Worm (Caenorhabditis elegans) whole organism, L1 larva: ENCODE measurements around the gene F16F9.1.

ENCODE experiments used
- dsc-1 ChIP-seq: sonication (generic microtip); optimal IDR thresholded peaks from 2 replicates; lab custom pipeline; 2016; ENCODE audit warnings: mild to moderate bottlenecking, missing genetic modification characterization, missing compliant biosample characterization
- elt-2 ChIP-seq: sonication (generic microtip); optimal IDR thresholded peaks from 2 replicates; lab custom pipeline; 2016; ENCODE audit warnings: missing genetic modification characterization, mild to moderate bottlenecking, inconsistent platforms, missing compliant biosample characterization, missing genetic modification reagents
- elt-3 ChIP-seq, 6 experiments: fragments of 150-350 bp in 1 of 6; sonication (generic microtip); optimal IDR thresholded peaks; 2 replicates each; lab custom pipeline; 2017 to 2018; ENCODE audit warnings: missing biosample characterization in 6 of 6, missing genetic modification characterization in 6 of 6, inconsistent platforms in 1 of 6
- fos-1 ChIP-seq: fragments of 150-350 bp; optimal IDR thresholded peaks from 2 replicates; lab custom pipeline; 2014; ENCODE audit warnings: missing biosample characterization, missing genetic modification characterization
- nhr-11 ChIP-seq: fragments of 150-350 bp; optimal IDR thresholded peaks from 2 replicates; lab custom pipeline; 2014; ENCODE audit warnings: missing biosample characterization, missing genetic modification characterization
- nhr-19 ChIP-seq: fragments of 200-800 bp; sonication (Bioruptor generic); conservative IDR thresholded peaks from 2 replicates; pipeline ENCODE4 v1.3.6; 2022; ENCODE audit warnings: missing genetic modification characterization, missing compliant biosample characterization
- pqm-1 ChIP-seq: sonication (generic microtip); optimal IDR thresholded peaks from 3 replicates; lab custom pipeline; 2017; ENCODE audit warnings: missing biosample characterization, missing genetic modification characterization
- skn-1 ChIP-seq: fragments of 150-350 bp; optimal IDR thresholded peaks from 2 replicates; lab custom pipeline; 2014; ENCODE audit warnings: missing biosample characterization, missing genetic modification characterization
- unc-130 ChIP-seq: fragments of 150-350 bp; optimal IDR thresholded peaks from 2 replicates; lab custom pipeline; 2017; ENCODE audit warnings: missing biosample characterization, missing genetic modification characterization, inconsistent platforms
- unc-62 ChIP-seq: fragments of 150-350 bp; optimal IDR thresholded peaks from 2 replicates; lab custom pipeline; 2014; ENCODE audit warnings: missing biosample characterization, missing genetic modification reagents, missing genetic modification characterization

- no peak for TF ChIP-seq elt-3 (tag; optimal IDR thresholded peaks at IDR 0.05; lab: Kevin White, UChicago)
- TF ChIP-seq pqm-1 (tag; lab: Kevin White, UChicago), result peak; percentile 5
- TF ChIP-seq nhr-11 (tag; lab: Kevin White, UChicago), result no peak
- TF ChIP-seq dsc-1 (tag; lab: Kevin White, UChicago), result no peak
- TF ChIP-seq nhr-19, result no peak
- no peak for TF ChIP-seq fos-1 (tag; lab: Kevin White, UChicago)
- peak; percentile 82 for TF ChIP-seq elt-2 (tag; lab: Kevin White, UChicago)
- TF ChIP-seq skn-1 (tag; lab: Kevin White, UChicago), result no peak
- no peak for TF ChIP-seq unc-130
- TF ChIP-seq unc-62 (GFP tag; lab: Kevin White, UChicago), result no peak
These were observed 46.5 kb downstream of the F16F9.1 start for ce11 chrX:8492750-8493149.
